Worm (Caenorhabditis elegans) whole organism, early embryonic: ENCODE measurements around the gene C53A5.2.

Source experiments
- B0310.2 ChIP-seq: sonication (generic microtip); optimal IDR thresholded peaks from 2 replicates; lab custom pipeline; 2016; ENCODE audit warnings: mild to moderate bottlenecking, missing genetic modification characterization, missing compliant biosample characterization
- F13C5.2 ChIP-seq: sonication (generic microtip); optimal IDR thresholded peaks from 2 replicates; lab custom pipeline; 2017; ENCODE audit warnings: mild to moderate bottlenecking, missing genetic modification characterization, inconsistent platforms, missing compliant biosample characterization
- aly-1 ChIP-seq: sonication (generic microtip); optimal IDR thresholded peaks from 2 replicates; lab custom pipeline; 2016; ENCODE audit warnings: missing genetic modification characterization, missing compliant biosample characterization
- ama-1 ChIP-seq: fragments of 150-350 bp; optimal IDR thresholded peaks from 2 replicates; lab custom pipeline; 2014
- flt-1 ChIP-seq: fragments of 200-800 bp; sonication (Bioruptor generic); IDR thresholded peaks from 2 replicates; pipeline ENCODE4 v1.3.6; 2022; ENCODE audit warnings: missing genetic modification characterization, missing compliant biosample characterization
- hmg-4 ChIP-seq: fragments of 200-800 bp; sonication (Bioruptor generic); optimal IDR thresholded peaks from 2 replicates; lab custom pipeline; 2018; ENCODE audit warnings: mild to moderate bottlenecking, missing genetic modification characterization, missing compliant biosample characterization
- scrt-1 ChIP-seq: fragments of 200-800 bp; sonication (Bioruptor generic); IDR thresholded peaks from 2 replicates; pipeline ENCODE4 v1.3.6; 2022; ENCODE audit warnings: missing genetic modification characterization, missing compliant biosample characterization
- tbx-37 ChIP-seq: fragments of 200-800 bp; sonication (Bioruptor generic); conservative IDR thresholded peaks from 2 replicates; pipeline ENCODE4 v1.3.6; 2022; ENCODE audit warnings: missing genetic modification reagents, missing genetic modification characterization, missing compliant biosample characterization

- TF ChIP-seq ama-1 (no peak), scrt-1 (GFP tag; lab: Robert Waterston, UW) (no peak), B0310.2 (tag; lab: Kevin White, UChicago) (no peak), aly-1 (no peak), hmg-4 (GFP tag; lab: Kevin White, UChicago) (no peak), flt-1 (GFP tag; lab: Robert Waterston, UW) (no peak), F13C5.2 (tag; lab: Kevin White, UChicago) (no peak), tbx-37 (GFP tag; lab: Robert Waterston, UW) (no peak)
These were observed 42.5 kb downstream of the C53A5.2 start for ce11 chrV:14480533-14480932.
